Worm (Caenorhabditis elegans) whole organism, late embryonic: ENCODE data around the gene sec-6.

ENCODE experiments used
- C38D4.7 ChIP-seq: fragments of 200-800 bp; sonication (Bioruptor generic); optimal IDR thresholded peaks from 2 replicates; lab custom pipeline; 2018; ENCODE audit warnings: mild to moderate bottlenecking, missing genetic modification characterization, moderate library complexity, missing compliant biosample characterization
- ahr-1 ChIP-seq: sonication (generic microtip); optimal IDR thresholded peaks from 2 replicates; lab custom pipeline; 2016; ENCODE audit warnings: missing genetic modification characterization, missing compliant biosample characterization
- ama-1 ChIP-seq: fragments of 150-350 bp; optimal IDR thresholded peaks from 2 replicates; lab custom pipeline; 2014
- ceh-14 ChIP-seq: sonication (generic microtip); optimal IDR thresholded peaks from 2 replicates; lab custom pipeline; 2016; ENCODE audit warnings: missing genotype, missing genetic modification characterization, missing compliant biosample characterization
- ceh-19 ChIP-seq: fragments of 200-800 bp; sonication (Bioruptor generic); optimal IDR thresholded peaks from 2 replicates; lab custom pipeline; 2018; ENCODE audit warnings: mild to moderate bottlenecking, missing genetic modification characterization, missing compliant biosample characterization
- ceh-2 ChIP-seq: sonication (generic microtip); optimal IDR thresholded peaks from 2 replicates; lab custom pipeline; 2016; ENCODE audit warnings: missing genotype, missing genetic modification characterization, missing compliant biosample characterization
- ceh-24 ChIP-seq: sonication (generic microtip); optimal IDR thresholded peaks from 2 replicates; lab custom pipeline; 2016; ENCODE audit warnings: mild to moderate bottlenecking, missing genetic modification characterization, missing compliant biosample characterization
- ceh-31 ChIP-seq: sonication (generic microtip); optimal IDR thresholded peaks from 2 replicates; lab custom pipeline; 2016; ENCODE audit warnings: missing genetic modification characterization, missing compliant biosample characterization
- ceh-48 ChIP-seq: sonication (generic microtip); optimal IDR thresholded peaks from 2 replicates; lab custom pipeline; 2016; ENCODE audit warnings: missing genetic modification characterization, inconsistent platforms, missing compliant biosample characterization
- ceh-6 ChIP-seq: fragments of 200-800 bp; sonication (Bioruptor generic); optimal IDR thresholded peaks from 2 replicates; lab custom pipeline; 2018; ENCODE audit warnings: mild to moderate bottlenecking, missing genetic modification characterization, missing compliant biosample characterization
- dve-1 ChIP-seq: sonication (generic microtip); optimal IDR thresholded peaks from 2 replicates; lab custom pipeline; 2017; ENCODE audit warnings: antibody characterized with exemption, mild to moderate bottlenecking, missing genetic modification characterization, missing compliant biosample characterization
- elt-2 ChIP-seq: sonication (generic microtip); optimal IDR thresholded peaks from 2 replicates; lab custom pipeline; 2016; ENCODE audit warnings: missing genetic modification reagents, missing genetic modification characterization, missing compliant biosample characterization
- ets-4 ChIP-seq: sonication (generic microtip); optimal IDR thresholded peaks from 2 replicates; lab custom pipeline; 2016; ENCODE audit warnings: missing genetic modification characterization, missing compliant biosample characterization
- eyg-1 ChIP-seq: sonication (generic microtip); optimal IDR thresholded peaks from 2 replicates; lab custom pipeline; 2016; ENCODE audit warnings: missing genotype, missing genetic modification characterization, missing compliant biosample characterization
- fax-1 ChIP-seq: sonication (generic microtip); optimal IDR thresholded peaks from 2 replicates; lab custom pipeline; 2016; ENCODE audit warnings: missing genotype, missing genetic modification characterization, missing compliant biosample characterization
- fkh-10 ChIP-seq: fragments of 150-350 bp; optimal IDR thresholded peaks from 2 replicates; lab custom pipeline; 2014; ENCODE audit warnings: missing biosample characterization, missing genetic modification reagents, missing genetic modification characterization
- gmeb-2 ChIP-seq: sonication (generic microtip); optimal IDR thresholded peaks from 2 replicates; lab custom pipeline; 2016; ENCODE audit warnings: missing genetic modification characterization, inconsistent platforms, missing compliant biosample characterization
- hlh-15 ChIP-seq: sonication (generic microtip); optimal IDR thresholded peaks from 2 replicates; lab custom pipeline; 2016; ENCODE audit warnings: missing genetic modification characterization, missing compliant biosample characterization
- lim-6 ChIP-seq: sonication (generic microtip); optimal IDR thresholded peaks from 2 replicates; lab custom pipeline; 2016; ENCODE audit warnings: missing genetic modification characterization, missing compliant biosample characterization
- nhr-11 ChIP-seq: fragments of 150-350 bp; optimal IDR thresholded peaks from 2 replicates; lab custom pipeline; 2014; ENCODE audit warnings: missing biosample characterization, missing genetic modification characterization
- nhr-232 ChIP-seq: sonication (generic microtip); optimal IDR thresholded peaks from 2 replicates; lab custom pipeline; 2016; ENCODE audit warnings: missing genetic modification characterization, missing compliant biosample characterization
- pag-3 ChIP-seq: sonication (generic microtip); optimal IDR thresholded peaks from 2 replicates; lab custom pipeline; 2016; ENCODE audit warnings: missing compliant biosample characterization, missing genetic modification characterization, borderline replicate concordance
- pha-2 ChIP-seq: sonication (generic microtip); optimal IDR thresholded peaks from 2 replicates; lab custom pipeline; 2017; ENCODE audit warnings: mild to moderate bottlenecking, missing genetic modification characterization, missing compliant biosample characterization
- pha-4 ChIP-seq: fragments of 150-350 bp; optimal IDR thresholded peaks from 2 replicates; lab custom pipeline; 2018; ENCODE audit warnings: missing biosample characterization, missing genetic modification reagents, missing genetic modification characterization
- pqm-1 ChIP-seq: sonication (generic microtip); optimal IDR thresholded peaks from 2 replicates; lab custom pipeline; 2016; ENCODE audit warnings: missing genetic modification characterization, missing compliant biosample characterization
- sdc-2 ChIP-seq: sonication (generic microtip); optimal IDR thresholded peaks from 2 replicates; lab custom pipeline; 2016; ENCODE audit warnings: missing genotype, missing genetic modification characterization, missing compliant biosample characterization
- sox-2 ChIP-seq: fragments of 200-800 bp; sonication (Bioruptor generic); IDR thresholded peaks from 2 replicates; pipeline ENCODE4 v1.3.6; 2022; ENCODE audit warnings: missing genetic modification reagents, missing genetic modification characterization, missing compliant biosample characterization
- sox-4 ChIP-seq: sonication (generic microtip); optimal IDR thresholded peaks from 2 replicates; lab custom pipeline; 2017; ENCODE audit warnings: mild to moderate bottlenecking, missing genetic modification characterization, inconsistent platforms, missing compliant biosample characterization
- syd-9 ChIP-seq: sonication (generic microtip); optimal IDR thresholded peaks from 2 replicates; lab custom pipeline; 2016; ENCODE audit warnings: mild to moderate bottlenecking, missing genetic modification characterization, moderate library complexity, missing compliant biosample characterization
- tbx-2 ChIP-seq: sonication (generic microtip); optimal IDR thresholded peaks from 2 replicates; lab custom pipeline; 2016; ENCODE audit warnings: missing genetic modification characterization, missing compliant biosample characterization
- unc-55 ChIP-seq: sonication (generic microtip); optimal IDR thresholded peaks from 2 replicates; lab custom pipeline; 2017; ENCODE audit warnings: missing biosample characterization, missing genetic modification reagents, missing genetic modification characterization
- zip-5 ChIP-seq: sonication (generic microtip); optimal IDR thresholded peaks from 2 replicates; lab custom pipeline; 2016; ENCODE audit warnings: missing genetic modification characterization, missing compliant biosample characterization

The sec-6 gene

ce11 chrII:5331677-5332303 is 27.6 kb upstream of the sec-6 start:
- TF ChIP-seq elt-2 (tag; lab: Kevin White, UChicago): no peak
- no peak for TF ChIP-seq dve-1
- TF ChIP-seq tbx-2 (tag; lab: Kevin White, UChicago): no peak
- no peak for TF ChIP-seq zip-5 (tag; lab: Kevin White, UChicago)
- no peak for TF ChIP-seq C38D4.7 (GFP tag; lab: Kevin White, UChicago)
- TF ChIP-seq sox-2 (GFP tag; lab: Robert Waterston, UW): no peak
- no peak for TF ChIP-seq sdc-2 (tag; lab: Kevin White, UChicago)
- TF ChIP-seq ceh-31 (tag; lab: Kevin White, UChicago): no peak
- TF ChIP-seq fax-1 (tag; lab: Kevin White, UChicago): no peak
- no peak for TF ChIP-seq nhr-11 (tag; lab: Kevin White, UChicago)
- TF ChIP-seq unc-55 (GFP tag; lab: Kevin White, UChicago): no peak
- TF ChIP-seq ceh-14 (tag; lab: Kevin White, UChicago): no peak
- no peak for TF ChIP-seq ceh-2 (tag; lab: Kevin White, UChicago)
- no peak for TF ChIP-seq eyg-1 (tag; lab: Kevin White, UChicago)
- TF ChIP-seq pha-4 (tag; lab: Kevin White, UChicago): no peak

ce11 chrII:5332345-5333124 is 26.8 kb upstream of the sec-6 start:
- TF ChIP-seq elt-2 (tag; lab: Kevin White, UChicago) (peak; percentile 8), pha-2 (tag; lab: Kevin White, UChicago) (no peak)

ce11 chrII:5333729-5334255 is 25.6 kb upstream of the sec-6 start:
- TF ChIP-seq fax-1 (tag; lab: Kevin White, UChicago) (no peak), nhr-11 (tag; lab: Kevin White, UChicago) (no peak), syd-9 (no peak), ama-1 (no peak), sox-4 (no peak), elt-2 (tag; lab: Kevin White, UChicago) (peak; percentile 54), unc-55 (GFP tag; lab: Kevin White, UChicago) (no peak), ceh-6 (GFP tag; lab: Kevin White, UChicago) (no peak)

ce11 chrII:5334628-5335027 is 24.7 kb upstream of the sec-6 start:
- no peak for TF ChIP-seq ahr-1 (tag; lab: Kevin White, UChicago)
- no peak for TF ChIP-seq tbx-2 (tag; lab: Kevin White, UChicago)
- TF ChIP-seq nhr-232 (tag; lab: Kevin White, UChicago): no peak
- TF ChIP-seq fax-1 (tag; lab: Kevin White, UChicago): no peak
- TF ChIP-seq C38D4.7 (GFP tag; lab: Kevin White, UChicago): no peak
- no peak for TF ChIP-seq pag-3
- no peak for TF ChIP-seq ceh-48 (tag; lab: Kevin White, UChicago)
- no peak for TF ChIP-seq elt-2 (tag; lab: Kevin White, UChicago)
- TF ChIP-seq pqm-1 (tag; lab: Kevin White, UChicago): no peak
- TF ChIP-seq sox-2 (GFP tag; lab: Robert Waterston, UW): no peak
- no peak for TF ChIP-seq fkh-10 (GFP tag; lab: Kevin White, UChicago)
- no peak for TF ChIP-seq ceh-24 (tag; lab: Kevin White, UChicago)
- TF ChIP-seq ets-4 (tag; lab: Kevin White, UChicago): no peak
- no peak for TF ChIP-seq zip-5 (tag; lab: Kevin White, UChicago)
- no peak for TF ChIP-seq ceh-19 (GFP tag; lab: Kevin White, UChicago)
- no peak for TF ChIP-seq hlh-15
- TF ChIP-seq lim-6 (tag; lab: Kevin White, UChicago): no peak
- no peak for TF ChIP-seq gmeb-2 (tag; lab: Kevin White, UChicago)
